Worm (Caenorhabditis elegans) whole organism, midembryonic: ENCODE measurements around the gene chup-1.

Source experiments
- T22C8.4 ChIP-seq: fragments of 200-800 bp; sonication (Bioruptor generic); IDR thresholded peaks from 2 replicates; pipeline ENCODE4 v1.3.6; 2022; ENCODE audit warnings: missing genetic modification characterization, missing compliant biosample characterization
- flt-1 ChIP-seq: fragments of 200-800 bp; sonication (Bioruptor generic); IDR thresholded peaks from 2 replicates; pipeline ENCODE4 v1.3.6; 2022; ENCODE audit warnings: missing genetic modification characterization, missing compliant biosample characterization

ce11 chrX:8799925-8800324 lies 8.0 kb downstream of the chup-1 start:
- TF ChIP-seq flt-1: no peak
- TF ChIP-seq T22C8.4 (GFP tag; lab: Robert Waterston, UW): no peak
